Fruit fly (Drosophila melanogaster) whole organism, embryonic: ENCODE results near the gene CG10651.

Source experiments
- Antp ChIP-seq: fragments of 200-800 bp; sonication (Bioruptor generic); optimal IDR thresholded peaks from 3 replicates; lab custom pipeline; 2016; ENCODE audit warnings: missing biosample characterization, missing genetic modification characterization
- C15 ChIP-seq: fragments of 200-800 bp; sonication (Bioruptor generic); IDR thresholded peaks from 3 replicates; pipeline ENCODE4 v1.3.6; 2022; ENCODE audit warnings: missing biosample characterization, missing genetic modification characterization
- CG10431 ChIP-seq: fragments of 200-800 bp; sonication (Bioruptor generic); optimal IDR thresholded peaks from 3 replicates; lab custom pipeline; 2018; ENCODE audit warnings: missing biosample characterization, mild to moderate bottlenecking, missing genetic modification characterization
- CG10543 ChIP-seq: fragments of 200-800 bp; sonication (Bioruptor generic); optimal IDR thresholded peaks from 3 replicates; lab custom pipeline; 2017; ENCODE audit warnings: missing biosample characterization, mild to moderate bottlenecking, missing genetic modification characterization, moderate library complexity
- CG10654 ChIP-seq: fragments of 200-800 bp; sonication (Bioruptor generic); optimal IDR thresholded peaks from 2 replicates; lab custom pipeline; 2016; ENCODE audit warnings: missing biosample characterization, missing genetic modification characterization
- CG11085 ChIP-seq: fragments of 200-800 bp; sonication (Bioruptor generic); IDR thresholded peaks from 2 replicates; pipeline ENCODE4 v1.3.6; 2022; ENCODE audit warnings: missing biosample characterization, missing genetic modification characterization
- CG12942 ChIP-seq: fragments of 200-800 bp; sonication (Bioruptor generic); optimal IDR thresholded peaks from 3 replicates; lab custom pipeline; 2016; ENCODE audit warnings: missing biosample characterization, missing genetic modification characterization
- CG14441 ChIP-seq: fragments of 200-800 bp; sonication (Bioruptor generic); IDR thresholded peaks from 2 replicates; pipeline ENCODE4 v1.3.6; 2022; ENCODE audit warnings: missing biosample characterization, missing genetic modification characterization
- CG31224 ChIP-seq: fragments of 200-800 bp; sonication (Bioruptor generic); IDR thresholded peaks from 2 replicates; pipeline ENCODE4 v1.3.6; 2022; ENCODE audit warnings: missing biosample characterization, missing genetic modification characterization
- CG3726 ChIP-seq: fragments of 200-800 bp; sonication (Bioruptor generic); IDR thresholded peaks from 3 replicates; pipeline ENCODE4, ENCODE4 v1.3.6; 2022; ENCODE audit warnings: missing biosample characterization, missing genetic modification characterization
- CG4282 ChIP-seq: fragments of 200-800 bp; sonication (Bioruptor generic); optimal IDR thresholded peaks from 2 replicates; lab custom pipeline; 2016; ENCODE audit warnings: missing biosample characterization, missing genetic modification characterization
- CG4854 ChIP-seq: fragments of 200-800 bp; sonication (Bioruptor generic); optimal IDR thresholded peaks from 2 replicates; lab custom pipeline; 2016; ENCODE audit warnings: missing biosample characterization, missing genetic modification characterization, inconsistent platforms
- CG7786 ChIP-seq: fragments of 200-800 bp; sonication (Bioruptor generic); optimal IDR thresholded peaks from 2 replicates; lab custom pipeline; 2016; ENCODE audit warnings: missing biosample characterization, missing genetic modification characterization
- CG9609 ChIP-seq: fragments of 200-800 bp; sonication (Bioruptor generic); optimal IDR thresholded peaks from 3 replicates; lab custom pipeline; 2016; ENCODE audit warnings: missing biosample characterization, missing genetic modification characterization
- CHES-1-like ChIP-seq: fragments of 200-800 bp; sonication (Bioruptor generic); optimal IDR thresholded peaks from 2 replicates; lab custom pipeline; 2016; ENCODE audit warnings: missing biosample characterization, missing genetic modification characterization
- CkIIα-i1 ChIP-seq: fragments of 200-800 bp; sonication (Bioruptor generic); IDR thresholded peaks from 2 replicates; pipeline ENCODE4 v1.3.6; 2022; ENCODE audit warnings: missing biosample characterization, missing genetic modification characterization
- Dip2 ChIP-seq: fragments of 200-800 bp; sonication (Bioruptor generic); IDR thresholded peaks from 2 replicates; pipeline ENCODE4 v1.3.6; 2022; ENCODE audit warnings: missing biosample characterization, missing genetic modification characterization
- Dip3 ChIP-seq: fragments of 200-800 bp; sonication (Bioruptor generic); optimal IDR thresholded peaks from 3 replicates; lab custom pipeline; 2016; ENCODE audit warnings: missing biosample characterization, missing genetic modification characterization
- H2.0 ChIP-seq: fragments of 200-800 bp; sonication (Bioruptor generic); IDR thresholded peaks from 2 replicates; pipeline ENCODE4 v1.3.6; 2022; ENCODE audit warnings: missing biosample characterization, missing genetic modification characterization
- Hmr ChIP-seq: fragments of 200-800 bp; sonication (Bioruptor generic); optimal IDR thresholded peaks from 3 replicates; lab custom pipeline; 2017; ENCODE audit warnings: mild to moderate bottlenecking, missing biosample characterization, missing genetic modification reagents, missing genetic modification characterization
- Hr3 ChIP-seq: fragments of 200-800 bp; sonication (Bioruptor generic); optimal IDR thresholded peaks from 3 replicates; lab custom pipeline; 2016; ENCODE audit warnings: missing biosample characterization, missing genetic modification characterization
- Mrtf ChIP-seq: fragments of 200-800 bp; sonication (Bioruptor generic); IDR thresholded peaks from 3 replicates; pipeline ENCODE4 v1.3.6; 2022; ENCODE audit warnings: missing biosample characterization, missing genetic modification characterization
- Stat92E ChIP-seq, 3 experiments: fragments of >200 bp in 2 of 3; fragments of 200-800 bp in 1 of 3; sonication (Bioruptor generic) in 1 of 3; optimal IDR thresholded peaks; 2 replicates each; lab custom pipeline; 2017 to 2019; ENCODE audit warnings: missing biosample characterization in 3 of 3, missing genetic modification characterization in 3 of 3, mild to moderate bottlenecking in 1 of 3, moderate library complexity in 1 of 3
- Tbp ChIP-seq: fragments of >200 bp; optimal IDR thresholded peaks from 2 replicates; lab custom pipeline; 2018; ENCODE audit warnings: missing biosample characterization, missing genetic modification characterization
- bigmax ChIP-seq: fragments of 200-800 bp; sonication (Bioruptor generic); optimal IDR thresholded peaks from 2 replicates; lab custom pipeline; 2018; ENCODE audit warnings: missing biosample characterization, mild to moderate bottlenecking, missing genetic modification characterization
- croc ChIP-seq: fragments of 200-800 bp; sonication (Bioruptor generic); conservative IDR thresholded peaks from 3 replicates; pipeline ENCODE4 v1.3.6; 2022; ENCODE audit warnings: missing biosample characterization, missing genetic modification characterization
- dm ChIP-seq: fragments of 200-800 bp; sonication (Bioruptor generic); optimal IDR thresholded peaks from 3 replicates; lab custom pipeline; 2016; ENCODE audit warnings: missing biosample characterization, missing genetic modification characterization
- fd102C ChIP-seq: fragments of 200-800 bp; sonication (Bioruptor generic); optimal IDR thresholded peaks from 2 replicates; lab custom pipeline; 2018; ENCODE audit warnings: missing biosample characterization, mild to moderate bottlenecking, missing genetic modification characterization, moderate library complexity
- fd64A ChIP-seq: fragments of 200-800 bp; sonication (Bioruptor generic); optimal IDR thresholded peaks from 3 replicates; lab custom pipeline; 2018; ENCODE audit warnings: missing biosample characterization, mild to moderate bottlenecking, missing genetic modification characterization
- fd96Cb ChIP-seq: fragments of 200-800 bp; sonication (Bioruptor generic); optimal IDR thresholded peaks from 2 replicates; lab custom pipeline; 2018; ENCODE audit warnings: missing biosample characterization, mild to moderate bottlenecking, missing genetic modification characterization, moderate library complexity
- gt ChIP-seq: fragments of 200-800 bp; sonication (Bioruptor generic); IDR thresholded peaks from 2 replicates; pipeline ENCODE4 v1.3.6; 2022; ENCODE audit warnings: missing biosample characterization, missing genetic modification characterization
- h ChIP-seq: fragments of >200 bp; optimal IDR thresholded peaks from 2 replicates; lab custom pipeline; 2017
- ham ChIP-seq: fragments of 200-800 bp; sonication (Bioruptor generic); IDR thresholded peaks from 2 replicates; pipeline ENCODE4 v1.3.6; 2022; ENCODE audit warnings: missing biosample characterization, missing genetic modification characterization
- hb ChIP-seq: fragments of 200-800 bp; sonication (Bioruptor generic); IDR thresholded peaks from 3 replicates; pipeline ENCODE4 v1.3.6; 2022; ENCODE audit warnings: missing biosample characterization, missing genetic modification characterization; ENCODE audit not compliant: partially characterized antibody
- hbn ChIP-seq: fragments of 200-800 bp; sonication (Bioruptor generic); IDR thresholded peaks from 2 replicates; pipeline ENCODE4 v1.3.6; 2022; ENCODE audit warnings: missing biosample characterization, missing genetic modification characterization; ENCODE audit not compliant: partially characterized antibody
- inv ChIP-seq: fragments of 200-800 bp; sonication (Bioruptor generic); IDR thresholded peaks from 2 replicates; pipeline ENCODE4 v1.3.6; 2022; ENCODE audit warnings: missing biosample characterization, missing genetic modification characterization; ENCODE audit not compliant: partially characterized antibody
- kni ChIP-seq: fragments of 200-800 bp; sonication (Bioruptor generic); optimal IDR thresholded peaks from 3 replicates; lab custom pipeline; 2017; ENCODE audit warnings: mild to moderate bottlenecking, missing biosample characterization, missing genetic modification reagents, missing genetic modification characterization
- knrl ChIP-seq: fragments of 200-800 bp; sonication (Bioruptor generic); IDR thresholded peaks from 3 replicates; pipeline ENCODE4 v1.3.6; 2022; ENCODE audit warnings: missing biosample characterization, missing genetic modification characterization; ENCODE audit not compliant: partially characterized antibody
- mam ChIP-seq: fragments of 200-800 bp; sonication (Bioruptor generic); optimal IDR thresholded peaks from 3 replicates; lab custom pipeline; 2016; ENCODE audit warnings: missing biosample characterization, missing genetic modification characterization
- mld ChIP-seq: fragments of 200-800 bp; sonication (Bioruptor generic); IDR thresholded peaks from 3 replicates; pipeline ENCODE4 v1.3.6; 2022; ENCODE audit warnings: missing biosample characterization, missing genetic modification characterization; ENCODE audit not compliant: partially characterized antibody
- nerfin-1 ChIP-seq: fragments of 200-800 bp; sonication (Bioruptor generic); optimal IDR thresholded peaks from 3 replicates; lab custom pipeline; 2019; ENCODE audit warnings: missing biosample characterization, mild to moderate bottlenecking, missing genetic modification characterization, moderate library complexity
- p53 ChIP-seq: fragments of 200-800 bp; sonication (Bioruptor generic); optimal IDR thresholded peaks from 2 replicates; lab custom pipeline; 2016; ENCODE audit warnings: missing biosample characterization, missing genetic modification characterization
- pum ChIP-seq: fragments of 200-800 bp; sonication (Bioruptor generic); optimal IDR thresholded peaks from 2 replicates; lab custom pipeline; 2016; ENCODE audit warnings: missing biosample characterization, missing genetic modification characterization
- stwl ChIP-seq: fragments of 200-800 bp; sonication (Bioruptor generic); optimal IDR thresholded peaks from 3 replicates; lab custom pipeline; 2018; ENCODE audit warnings: missing biosample characterization, mild to moderate bottlenecking, missing genetic modification characterization, moderate library complexity
- tio ChIP-seq: fragments of 200-800 bp; sonication (Bioruptor generic); optimal IDR thresholded peaks from 2 replicates; lab custom pipeline; 2017; ENCODE audit warnings: missing biosample characterization, missing genetic modification characterization, inconsistent platforms
- twi ChIP-seq: fragments of 200-800 bp; optimal IDR thresholded peaks from 2 replicates; lab custom pipeline; 2019; ENCODE audit warnings: missing biosample characterization, mild to moderate bottlenecking, missing genetic modification characterization, moderate library complexity
- vvl ChIP-seq: fragments of 200-800 bp; sonication (Bioruptor generic); IDR thresholded peaks from 2 replicates; pipeline ENCODE4 v1.3.6; 2022; ENCODE audit warnings: missing biosample characterization, missing genetic modification characterization
- z ChIP-seq: fragments of 200-800 bp; sonication (Bioruptor generic); IDR thresholded peaks from 3 replicates; pipeline ENCODE4 v1.3.6; 2022; ENCODE audit warnings: missing biosample characterization, missing genetic modification characterization
- zen ChIP-seq: fragments of 200-800 bp; sonication (Bioruptor generic); optimal IDR thresholded peaks from 3 replicates; lab custom pipeline; 2018; ENCODE audit warnings: missing biosample characterization, mild to moderate bottlenecking, missing genetic modification characterization, moderate library complexity

CG10651 gene

DNA sequence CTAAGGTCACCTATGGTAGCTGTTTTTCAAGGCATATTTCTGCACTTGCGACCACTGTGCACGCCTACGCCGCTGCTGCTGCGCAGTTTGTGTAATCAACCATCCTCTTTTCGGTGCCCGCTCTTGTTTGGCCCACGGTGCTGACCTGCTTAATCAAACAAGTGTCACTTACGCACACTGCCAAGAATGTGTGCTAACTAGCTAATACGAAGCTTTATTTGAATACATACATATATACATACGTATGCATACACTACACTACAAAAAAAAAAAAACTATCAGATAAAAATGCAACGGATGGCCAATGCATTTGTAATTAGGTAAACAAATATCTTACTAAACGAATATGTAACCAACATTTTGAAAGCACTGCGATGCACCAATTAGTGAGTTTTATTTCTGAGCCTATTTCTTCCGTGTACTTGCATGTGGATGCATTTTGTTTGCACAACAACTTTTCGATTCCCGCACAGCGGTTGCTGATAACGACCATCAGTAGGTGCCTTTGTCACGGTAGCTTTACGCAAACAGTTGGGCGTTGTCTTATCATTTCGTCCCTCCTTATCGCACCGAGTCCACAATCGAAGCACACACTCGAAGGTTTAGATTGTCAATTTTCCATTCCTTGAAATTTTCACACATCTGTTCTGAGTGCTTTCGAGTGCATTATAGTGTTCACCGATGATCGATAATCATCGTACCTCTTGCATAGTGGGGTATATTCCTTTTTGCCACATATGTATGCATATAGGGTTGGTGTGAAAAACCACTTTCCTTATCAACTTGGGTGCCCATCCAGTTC lies 48.2 kb downstream of the CG10651 start (continued):
- TF ChIP-seq pum (GFP tag; lab: Kevin White, UChicago): peak; percentile 84
- TF ChIP-seq zen (tag; lab: Kevin White, UChicago): peak; percentile 71
- TF ChIP-seq Hmr (GFP tag; lab: Kevin White, UChicago): peak; percentile 81
- no peak for TF ChIP-seq h (lab: Kevin White, UChicago)
- TF ChIP-seq vvl: peak; percentile 92
- TF ChIP-seq CG10654 (GFP tag; lab: Kevin White, UChicago): peak; percentile 71
- peak; percentile 67 for TF ChIP-seq CG10431 (GFP tag; lab: Kevin White, UChicago)
- TF ChIP-seq fd102C (GFP tag; lab: Kevin White, UChicago): peak; percentile 43
- peak; percentile 69 for TF ChIP-seq p53
- TF ChIP-seq H2.0 (GFP tag; lab: Robert Waterston, UW): peak; percentile 77
- peak; percentile 31 for TF ChIP-seq Dip3
- TF ChIP-seq Tbp (GFP tag; lab: Kevin White, UChicago): no peak
- TF ChIP-seq C15: peak; percentile 74
- peak; percentile 91 for TF ChIP-seq gt (GFP tag; lab: Robert Waterston, UW)
- TF ChIP-seq CG4854 (GFP tag; lab: Kevin White, UChicago): peak; percentile 66
- TF ChIP-seq fd64A: peak; percentile 77
- TF ChIP-seq inv: no peak
- TF ChIP-seq Mrtf (GFP tag; lab: Robert Waterston, UW): peak; percentile 74; the same call in 2 of the 3 replicates
- TF ChIP-seq z (GFP tag; lab: Robert Waterston, UW): peak; percentile 64; the same call in 1 of the 3 replicates
- peak; percentile 82 for TF ChIP-seq croc (GFP tag; lab: Robert Waterston, UW)
- no peak for TF ChIP-seq stwl (tag; lab: Kevin White, UChicago)
- TF ChIP-seq twi (tag; lab: Kevin White, UChicago): peak; percentile 55
- TF ChIP-seq Hr3 (GFP tag; lab: Kevin White, UChicago): peak; percentile 78
- peak; percentile 91 for TF ChIP-seq CG14441 (GFP tag; lab: Robert Waterston, UW)
- peak; percentile 78 for TF ChIP-seq CG9609 (GFP tag; lab: Kevin White, UChicago)
- TF ChIP-seq CG3726: peak; percentile 77; the same call in 1 of the 3 replicates
- peak; percentile 80 for TF ChIP-seq fd96Cb
- TF ChIP-seq CG31224 (GFP tag; lab: Robert Waterston, UW): peak; percentile 18
- peak; percentile 66 for TF ChIP-seq CG12942
- no peak; the same call in 2 of the 3 replicates for TF ChIP-seq knrl (GFP tag; lab: Robert Waterston, UW)
- peak; percentile 65 for TF ChIP-seq CG4282 (GFP tag; lab: Kevin White, UChicago)
- peak in 1 of 3 experiments; percentile 68 for TF ChIP-seq Stat92E (GFP tag; optimal IDR thresholded peaks at IDR 0.05; lab: Kevin White, UChicago)
- TF ChIP-seq mld (GFP tag; lab: Robert Waterston, UW): no peak
- TF ChIP-seq CG10543 (GFP tag; lab: Kevin White, UChicago): peak; percentile 70
- peak; percentile 61 for TF ChIP-seq CG7786 (GFP tag; lab: Kevin White, UChicago)
- TF ChIP-seq tio (GFP tag; lab: Kevin White, UChicago): peak; percentile 72
- TF ChIP-seq Antp: peak; percentile 85
- 0 out of 3 replicates have a peak, but pooled peaks have one; percentile 57 for TF ChIP-seq hb (GFP tag; lab: Robert Waterston, UW)
- no peak; the same call in 1 of the 2 replicates for TF ChIP-seq Dip2 (GFP tag; lab: Robert Waterston, UW)
- TF ChIP-seq dm (GFP tag; lab: Kevin White, UChicago): peak; percentile 78
- TF ChIP-seq CHES-1-like: peak; percentile 78
- TF ChIP-seq ham (GFP tag; lab: Robert Waterston, UW): no peak
- no peak for TF ChIP-seq CkIIα-i1 (GFP tag; lab: Robert Waterston, UW)
- peak; percentile 40 for TF ChIP-seq bigmax (GFP tag; lab: Kevin White, UChicago)
- TF ChIP-seq kni (GFP tag; lab: Kevin White, UChicago): peak; percentile 88
- peak; percentile 77 for TF ChIP-seq nerfin-1
- TF ChIP-seq mam (GFP tag; lab: Kevin White, UChicago): peak; percentile 63
- peak; percentile 47 for TF ChIP-seq CG11085 (GFP tag; lab: Robert Waterston, UW)
- TF ChIP-seq hbn (GFP tag; lab: Robert Waterston, UW): no peak
